Worm (Caenorhabditis elegans): ENCODE results near the gene F22B8.3.

DNA sequence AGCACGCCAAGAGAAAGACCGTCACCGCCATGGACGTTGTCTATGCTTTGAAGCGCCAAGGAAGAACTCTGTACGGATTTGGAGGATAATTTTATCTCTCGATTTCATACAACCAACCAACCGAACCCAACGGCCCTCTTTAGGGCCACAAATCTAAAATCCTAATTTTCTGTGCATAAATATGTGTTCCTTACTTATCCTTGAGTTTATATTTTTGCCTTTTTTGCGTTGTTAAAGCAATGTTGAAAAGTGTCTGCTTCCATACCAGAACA lies 48.1 kb upstream of the F22B8.3 start:
- TF ChIP-seq nhr-11 (tag; optimal IDR thresholded peaks at IDR 0.05) (no peak), crh-2 (tag; optimal IDR thresholded peaks at IDR 0.05) (no peak), unc-39 (tag; optimal IDR thresholded peaks at IDR 0.05) (no peak), zag-1 (tag; optimal IDR thresholded peaks at IDR 0.05) (no peak), lin-39 (tag; optimal IDR thresholded peaks at IDR 0.05) (no peak), mdl-1 (tag; optimal IDR thresholded peaks at IDR 0.05) (no peak), dmd-4 (tag; optimal IDR thresholded peaks at IDR 0.05) (no peak), snpc-4 (tag; optimal IDR thresholded peaks at IDR 0.05) (no peak), unc-62 (GFP tag; optimal IDR thresholded peaks at IDR 0.05) (no peak), nhr-6 (tag; optimal IDR thresholded peaks at IDR 0.05) (no peak), alr-1 (tag; optimal IDR thresholded peaks at IDR 0.05) (no peak), elt-3 (tag; optimal IDR thresholded peaks at IDR 0.05) (no peak)

Data from whole organism, L2 larva.